Fruit fly (Drosophila melanogaster) whole organism, wandering third instar larva: Measurements from ENCODE around the gene CG5687.

Source experiments
- Abd-B ChIP-seq: fragments of >200 bp; optimal IDR thresholded peaks from 2 replicates; lab custom pipeline; 2017; ENCODE audit warnings: missing biosample characterization, missing genetic modification characterization
- CG32264 ChIP-seq: fragments of 200-800 bp; sonication (Bioruptor generic); optimal IDR thresholded peaks from 2 replicates; lab custom pipeline; 2016; ENCODE audit warnings: missing biosample characterization, missing genetic modification characterization
- CG9705 ChIP-seq: fragments of 200-800 bp; sonication (Bioruptor generic); optimal IDR thresholded peaks from 2 replicates; lab custom pipeline; 2018; ENCODE audit warnings: missing biosample characterization, mild to moderate bottlenecking, missing genetic modification characterization
- CrebA ChIP-seq: fragments of 200-800 bp; sonication (Bioruptor generic); optimal IDR thresholded peaks from 2 replicates; lab custom pipeline; 2016; ENCODE audit warnings: missing biosample characterization, mild to moderate bottlenecking, missing genetic modification characterization, borderline replicate concordance
- Dfd ChIP-seq: fragments of >200 bp; optimal IDR thresholded peaks from 2 replicates; lab custom pipeline; 2017; ENCODE audit warnings: missing biosample characterization, missing genetic modification characterization
- Dif ChIP-seq: fragments of 200-275, 200-300 bp; sonication (Bioruptor generic); optimal IDR thresholded peaks from 2 replicates; lab custom pipeline; 2018; ENCODE audit warnings: missing biosample characterization, missing genetic modification characterization; ENCODE audit not compliant: partially characterized antibody
- GATAd ChIP-seq: sonication (Bioruptor generic); optimal IDR thresholded peaks from 2 replicates; lab custom pipeline; 2016; ENCODE audit warnings: missing biosample characterization, missing genetic modification characterization
- HLH106 ChIP-seq: fragments of 200-800 bp; optimal IDR thresholded peaks from 3 replicates; lab custom pipeline; 2019; ENCODE audit warnings: missing biosample characterization, mild to moderate bottlenecking, missing genetic modification characterization, moderate library complexity
- Hnf4 ChIP-seq: fragments of 200-800 bp; sonication (Bioruptor generic); optimal IDR thresholded peaks from 2 replicates; lab custom pipeline; 2016; ENCODE audit warnings: missing biosample characterization, mild to moderate bottlenecking, missing genetic modification characterization
- Hr78 ChIP-seq: fragments of >200 bp; optimal IDR thresholded peaks from 2 replicates; lab custom pipeline; 2017; ENCODE audit warnings: missing biosample characterization, missing genetic modification characterization
- Hr83 ChIP-seq: fragments of 200-300 bp; sonication (Bioruptor generic); optimal IDR thresholded peaks from 2 replicates; lab custom pipeline; 2016; ENCODE audit warnings: missing biosample characterization, mild to moderate bottlenecking, missing genetic modification characterization, moderate library complexity; ENCODE audit not compliant: poor library complexity, severe bottlenecking
- Mio ChIP-seq: sonication (Bioruptor generic); optimal IDR thresholded peaks from 2 replicates; lab custom pipeline; 2016; ENCODE audit warnings: missing biosample characterization, missing genetic modification characterization
- Myc ChIP-seq: fragments of >200 bp; optimal IDR thresholded peaks from 2 replicates; lab custom pipeline; 2017
- N ChIP-seq: fragments of >200 bp; optimal IDR thresholded peaks from 2 replicates; lab custom pipeline; 2018; ENCODE audit warnings: missing biosample characterization, missing external identifiers, missing genetic modification characterization
- OdsH ChIP-seq: fragments of 200-800 bp; sonication (Bioruptor generic); optimal IDR thresholded peaks from 2 replicates; lab custom pipeline; 2016; ENCODE audit warnings: missing biosample characterization, mild to moderate bottlenecking, missing genetic modification characterization
- Rel ChIP-seq, 2 experiments: fragments of 200-800 bp; sonication (Bioruptor generic) in 1 of 2; optimal IDR thresholded peaks; 2 replicates in 1 of 2; 3 replicates in 1 of 2; lab custom pipeline; 2016 to 2019; ENCODE audit warnings: mild to moderate bottlenecking in 2 of 2, missing biosample characterization in 2 of 2, missing genetic modification characterization in 2 of 2, moderate library complexity in 1 of 2
- Sp1 ChIP-seq: fragments of 200-800 bp; sonication (Bioruptor generic); optimal IDR thresholded peaks from 3 replicates; lab custom pipeline; 2019; ENCODE audit warnings: missing biosample characterization, mild to moderate bottlenecking, missing genetic modification characterization, moderate library complexity
- Vsx2 ChIP-seq: fragments of 200-300, 225-300 bp; sonication (Bioruptor generic); optimal IDR thresholded peaks from 2 replicates; lab custom pipeline; 2018; ENCODE audit warnings: missing biosample characterization, missing genetic modification characterization; ENCODE audit not compliant: partially characterized antibody
- br ChIP-seq: fragments of 200-800 bp; sonication (Bioruptor generic); optimal IDR thresholded peaks from 2 replicates; lab custom pipeline; 2016; ENCODE audit warnings: missing biosample characterization, missing genetic modification characterization
- brk ChIP-seq: fragments of 200-800 bp; sonication (Bioruptor generic); optimal IDR thresholded peaks from 2 replicates; lab custom pipeline; 2016; ENCODE audit warnings: missing biosample characterization, mild to moderate bottlenecking, missing genetic modification characterization
- dl ChIP-seq, 2 experiments: fragments of 175-275, 200-275 bp in 1 of 2; fragments of 200-275 bp in 1 of 2; sonication (Bioruptor generic); optimal IDR thresholded peaks; lab custom pipeline; 2018; ENCODE audit warnings: mild to moderate bottlenecking in 2 of 2, missing biosample characterization in 2 of 2, missing genetic modification characterization in 2 of 2, moderate library complexity in 2 of 2; ENCODE audit not compliant: partially characterized antibody in 2 of 2, insufficient read depth in 1 of 2
- dmrt93B ChIP-seq: fragments of 200-800 bp; sonication (Bioruptor generic); optimal IDR thresholded peaks from 2 replicates; lab custom pipeline; 2018; ENCODE audit warnings: missing biosample characterization, mild to moderate bottlenecking, missing genetic modification characterization
- dsf ChIP-seq: sonication (Bioruptor generic); optimal IDR thresholded peaks from 2 replicates; lab custom pipeline; 2016; ENCODE audit warnings: missing biosample characterization, missing genetic modification characterization, borderline replicate concordance
- ey ChIP-seq: fragments of 200-800 bp; sonication (Bioruptor generic); optimal IDR thresholded peaks from 2 replicates; lab custom pipeline; 2016; ENCODE audit warnings: missing biosample characterization, missing genetic modification characterization
- foxo ChIP-seq, 2 experiments: fragments of 200-800 bp; sonication (Bioruptor generic); optimal IDR thresholded peaks; 2 replicates in 1 of 2; 3 replicates in 1 of 2; lab custom pipeline; 2016 to 2017; ENCODE audit warnings: missing biosample characterization in 2 of 2, missing genetic modification characterization in 2 of 2
- fru ChIP-seq: fragments of 200-800 bp; sonication (Bioruptor generic); optimal IDR thresholded peaks from 3 replicates; lab custom pipeline; 2016; ENCODE audit warnings: missing biosample characterization, mild to moderate bottlenecking, missing genetic modification characterization
- h ChIP-seq: fragments of 200-800 bp; sonication (Bioruptor generic); optimal IDR thresholded peaks from 3 replicates; lab custom pipeline; 2016; ENCODE audit warnings: missing biosample characterization, mild to moderate bottlenecking, missing genetic modification characterization
- jim ChIP-seq: fragments of 175-275, 200-325 bp; sonication (Bioruptor generic); optimal IDR thresholded peaks from 2 replicates; lab custom pipeline; 2016; ENCODE audit warnings: missing biosample characterization, mild to moderate bottlenecking, missing genetic modification characterization
- lola ChIP-seq: fragments of >200 bp; optimal IDR thresholded peaks from 2 replicates; lab custom pipeline; 2017; ENCODE audit warnings: missing biosample characterization, missing genetic modification characterization
- pan ChIP-seq: fragments of >200 bp; optimal IDR thresholded peaks from 2 replicates; lab custom pipeline; 2017
- psq ChIP-seq: fragments of 200-800 bp; sonication (Bioruptor generic); optimal IDR thresholded peaks from 3 replicates; lab custom pipeline; 2017; ENCODE audit warnings: missing biosample characterization, mild to moderate bottlenecking, missing genetic modification characterization, moderate library complexity
- rgr ChIP-seq: fragments of 200-800 bp; sonication (Bioruptor generic); optimal IDR thresholded peaks from 3 replicates; lab custom pipeline; 2016; ENCODE audit warnings: missing biosample characterization, mild to moderate bottlenecking, missing genetic modification characterization
- sage ChIP-seq: fragments of 200-800 bp; sonication (Bioruptor generic); optimal IDR thresholded peaks from 2 replicates; lab custom pipeline; 2016; ENCODE audit warnings: missing biosample characterization, mild to moderate bottlenecking, missing genetic modification characterization
- sv ChIP-seq: fragments of 200-800 bp; sonication (Bioruptor generic); optimal IDR thresholded peaks from 3 replicates; lab custom pipeline; 2016; ENCODE audit warnings: missing biosample characterization, missing genetic modification characterization
- tai ChIP-seq: sonication (Bioruptor generic); optimal IDR thresholded peaks from 2 replicates; lab custom pipeline; 2016; ENCODE audit warnings: missing biosample characterization, missing genetic modification characterization
- usp ChIP-seq: fragments of >200 bp; optimal IDR thresholded peaks from 2 replicates; lab custom pipeline; 2017; ENCODE audit warnings: missing biosample characterization, missing genetic modification characterization
- woc ChIP-seq: sonication (Bioruptor generic); optimal IDR thresholded peaks from 2 replicates; lab custom pipeline; 2016; ENCODE audit warnings: missing biosample characterization, mild to moderate bottlenecking, missing genetic modification characterization

CG5687 gene

DNA sequence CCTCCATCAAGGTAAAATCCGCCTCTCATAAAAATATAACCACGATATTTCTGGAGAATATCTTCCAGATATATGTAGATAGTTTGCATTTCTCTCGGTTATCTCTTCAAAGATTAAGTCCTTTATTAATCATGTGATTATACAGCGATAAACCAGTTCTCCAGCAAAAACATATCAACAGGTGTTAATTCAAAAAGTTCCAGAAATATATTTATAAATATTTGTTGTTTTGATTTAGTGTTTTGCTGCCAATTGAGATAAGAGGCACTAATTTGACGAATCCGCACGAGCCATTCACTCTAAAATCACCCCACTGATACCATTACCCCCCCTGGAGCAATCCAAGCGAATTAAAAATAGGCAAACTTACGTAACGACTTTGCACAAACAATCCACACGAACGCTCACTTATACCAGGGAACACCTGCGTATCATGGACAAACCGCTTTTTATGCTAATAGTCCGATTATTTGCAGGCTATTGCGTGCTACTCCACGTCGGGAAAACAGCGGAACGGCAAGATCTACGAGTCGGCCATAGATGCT lies 25.8 kb upstream of the CG5687 start:
- no peak for TF ChIP-seq CG9705 (GFP tag; lab: Kevin White, UChicago)
- no peak for TF ChIP-seq fru (GFP tag; lab: Kevin White, UChicago)
- no peak for TF ChIP-seq Sp1 (GFP tag; lab: Kevin White, UChicago)
- TF ChIP-seq CrebA (GFP tag; lab: Kevin White, UChicago) = no peak
- TF ChIP-seq sage (GFP tag; lab: Kevin White, UChicago) = no peak
- no peak for TF ChIP-seq Hr78 (GFP tag; lab: Kevin White, UChicago)
- TF ChIP-seq rgr (GFP tag; lab: Kevin White, UChicago) = no peak
- TF ChIP-seq dsf = no peak
- TF ChIP-seq psq (GFP tag; lab: Kevin White, UChicago) = no peak
- no peak for TF ChIP-seq Vsx2 (GFP tag; lab: Kevin White, UChicago)
- no peak for TF ChIP-seq Myc (lab: Kevin White, UChicago)
- TF ChIP-seq h (GFP tag; lab: Kevin White, UChicago) = no peak
- no peak for TF ChIP-seq N (GFP tag; lab: Kevin White, UChicago)
- TF ChIP-seq sv = no peak
- no peak for TF ChIP-seq Hnf4 (GFP tag; lab: Kevin White, UChicago)
- no peak for TF ChIP-seq Abd-B (GFP tag; lab: Kevin White, UChicago)
- TF ChIP-seq CG32264 = no peak
- no peak for TF ChIP-seq Rel (GFP tag; optimal IDR thresholded peaks at IDR 0.05; lab: Kevin White, UChicago)
- no peak for TF ChIP-seq Rel (tag; optimal IDR thresholded peaks at IDR 0.05; lab: Kevin White, UChicago)
- no peak for TF ChIP-seq Hr83 (GFP tag; lab: Kevin White, UChicago)

DNA sequence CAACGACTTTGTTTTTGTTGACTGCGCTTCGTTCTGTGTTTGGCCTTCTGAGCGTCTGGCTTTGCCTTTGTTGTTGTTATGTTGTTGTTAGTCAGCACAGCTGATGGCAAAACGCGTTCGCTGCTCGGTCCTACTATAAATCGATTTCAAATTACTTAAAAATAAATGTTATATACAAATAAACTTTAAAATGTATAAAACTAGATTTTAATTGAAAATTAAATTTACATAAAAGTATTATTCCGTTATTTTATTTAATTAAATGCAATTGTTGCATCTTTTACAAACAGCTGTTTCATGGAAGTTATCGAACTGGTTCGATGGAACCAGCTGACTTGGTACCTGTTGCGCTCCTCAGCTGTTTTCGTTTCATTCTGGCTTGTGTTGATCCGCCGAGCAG lies 25.2 kb upstream of the CG5687 start, which contains the start of gene mv:
mv (minus strand) TSS at position 80 of the 400 bp plus-strand sequence.
- TF ChIP-seq sage (GFP tag; lab: Kevin White, UChicago) (peak; percentile 53), tai (no peak)

DNA sequence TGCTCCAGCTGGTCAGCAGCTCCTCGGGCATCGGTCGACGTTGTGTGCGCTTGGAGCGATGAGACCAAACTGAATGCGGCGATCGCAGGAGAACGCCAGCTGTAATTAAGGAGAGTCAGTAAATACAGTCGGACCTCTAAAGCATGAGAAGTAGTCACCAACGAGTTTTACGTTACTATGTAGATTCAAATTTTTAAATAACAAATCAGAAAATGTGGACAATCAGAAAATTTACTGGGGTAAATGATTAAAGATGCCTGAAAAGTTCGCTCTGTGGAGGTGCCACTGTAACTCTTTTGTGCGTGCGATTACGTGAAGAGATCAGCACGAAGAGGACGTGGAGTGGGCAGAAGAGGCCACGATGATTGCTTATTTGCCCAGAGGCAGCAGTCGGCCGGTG lies 24.1 kb upstream of the CG5687 start, which contains the start of gene SCOT:
SCOT (plus strand) TSS at position 180 of the 400 bp plus-strand sequence.
- TF ChIP-seq dl (GFP tag; optimal IDR thresholded peaks at IDR 0.05; lab: Kevin White, UChicago; ENCODE audit: insufficient read depth in 1 of 2, partially characterized antibody in 2 of 2) = no peak
- TF ChIP-seq CG32264 = no peak
- peak; percentile 20 for TF ChIP-seq GATAd (GFP tag; lab: Kevin White, UChicago)
- peak; percentile 85 for TF ChIP-seq OdsH (GFP tag; lab: Kevin White, UChicago)
- peak; percentile 76 for TF ChIP-seq HLH106 (tag; lab: Kevin White, UChicago)
- TF ChIP-seq Dif = no peak
- TF ChIP-seq rgr (GFP tag; lab: Kevin White, UChicago) = peak; percentile 87
- peak; percentile 83 for TF ChIP-seq br (GFP tag; lab: Kevin White, UChicago)
- TF ChIP-seq dmrt93B (GFP tag; lab: Kevin White, UChicago) = no peak
- TF ChIP-seq woc (GFP tag; lab: Kevin White, UChicago) = no peak
- TF ChIP-seq sv = peak; percentile 53
- no peak for TF ChIP-seq dsf
- TF ChIP-seq h (GFP tag; lab: Kevin White, UChicago) = no peak
- TF ChIP-seq Sp1 (GFP tag; lab: Kevin White, UChicago) = no peak
- no peak for TF ChIP-seq tai
- TF ChIP-seq ey (GFP tag; lab: Kevin White, UChicago) = peak; percentile 89
- TF ChIP-seq psq (GFP tag; lab: Kevin White, UChicago) = peak; percentile 73
- no peak for TF ChIP-seq brk (GFP tag; lab: Kevin White, UChicago)
- TF ChIP-seq Hnf4 (GFP tag; lab: Kevin White, UChicago) = no peak
- no peak for TF ChIP-seq lola (GFP tag; lab: Kevin White, UChicago)
- no peak for TF ChIP-seq N (GFP tag; lab: Kevin White, UChicago)
- no peak for TF ChIP-seq Rel (GFP tag; optimal IDR thresholded peaks at IDR 0.05; lab: Kevin White, UChicago)
- TF ChIP-seq Rel (tag; optimal IDR thresholded peaks at IDR 0.05; lab: Kevin White, UChicago) = no peak
- peak; percentile 30 to 87 for TF ChIP-seq foxo (GFP tag; optimal IDR thresholded peaks at IDR 0.05; lab: Kevin White, UChicago)
- peak; percentile 80 for TF ChIP-seq fru (GFP tag; lab: Kevin White, UChicago)
- TF ChIP-seq CrebA (GFP tag; lab: Kevin White, UChicago) = no peak
- no peak for TF ChIP-seq Abd-B (GFP tag; lab: Kevin White, UChicago)
- TF ChIP-seq jim = no peak
- no peak for TF ChIP-seq Dfd (GFP tag; lab: Kevin White, UChicago)
- TF ChIP-seq pan (lab: Kevin White, UChicago) = no peak
- TF ChIP-seq Vsx2 (GFP tag; lab: Kevin White, UChicago) = no peak
- TF ChIP-seq Mio (GFP tag; lab: Kevin White, UChicago) = no peak
- TF ChIP-seq CG9705 (GFP tag; lab: Kevin White, UChicago) = no peak
- TF ChIP-seq usp = no peak
- TF ChIP-seq, all 38 proteins: peak for 10
